Worm (Caenorhabditis elegans): ENCODE measurements around the gene F26G1.2.
A peak's percentile ranks its signal among the peaks of the same experiment; 100 is the strongest.

F26G1.2 gene

DNA sequence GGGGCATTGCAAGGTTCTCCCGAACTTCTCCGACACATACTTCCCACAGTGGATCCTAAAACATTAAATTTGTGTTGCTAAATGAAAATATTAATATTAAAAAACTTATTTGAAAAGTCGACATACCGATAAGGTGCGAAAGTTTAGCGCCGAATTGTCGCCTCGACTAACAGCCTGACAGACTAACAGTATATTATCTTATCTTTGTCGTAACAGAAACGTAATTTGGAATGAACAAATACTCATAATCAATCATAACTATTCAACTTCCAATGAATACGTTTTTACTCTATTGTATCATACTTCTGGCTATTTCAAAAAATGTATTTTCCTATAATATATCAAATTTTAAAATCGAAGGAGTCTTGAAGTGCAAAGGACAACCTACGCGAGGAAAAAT lies 14.1 kb downstream of the F26G1.2 start, which contains the start of gene F26G1.11:
Gene F26G1.11 (plus strand): TSS at position 205 of the 400 bp plus-strand sequence.
- TF ChIP-seq elt-2 (tag; optimal IDR thresholded peaks at IDR 0.05), result peak; percentile 94
- peak; percentile 81 for TF ChIP-seq pqm-1 (tag; optimal IDR thresholded peaks at IDR 0.05)
- peak; percentile 24 for TF ChIP-seq jun-1 (tag; optimal IDR thresholded peaks at IDR 0.05)
- no peak for TF ChIP-seq ceh-28 (tag; optimal IDR thresholded peaks at IDR 0.05)
- TF ChIP-seq pha-4 (tag; optimal IDR thresholded peaks at IDR 0.05), result no peak
- no peak for TF ChIP-seq ztf-4 (tag; optimal IDR thresholded peaks at IDR 0.05)

DNA sequence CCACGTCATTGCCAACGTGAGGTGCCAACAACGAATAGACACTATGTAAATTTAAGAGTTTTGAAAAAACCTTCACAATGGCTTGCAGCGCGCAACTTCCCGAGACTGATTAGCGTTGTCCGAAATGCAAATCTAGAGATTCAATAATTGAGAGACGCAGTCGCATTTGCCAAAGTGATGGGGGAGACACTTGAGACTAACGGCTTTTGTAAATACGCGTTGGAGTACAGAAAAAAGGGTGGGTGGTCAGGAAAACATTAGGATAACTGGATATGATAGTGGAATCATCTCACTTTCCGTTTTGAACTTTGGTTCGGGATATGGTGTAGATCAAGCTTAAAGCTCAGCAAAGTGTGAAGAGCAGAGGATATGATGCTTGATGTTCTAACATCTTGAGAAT lies 16.9 kb downstream of the F26G1.2 start:
- TF ChIP-seq jun-1 (tag; optimal IDR thresholded peaks at IDR 0.05) (no peak), hmg-11 (tag; optimal IDR thresholded peaks at IDR 0.05) (no peak), skn-1 (tag; optimal IDR thresholded peaks at IDR 0.05) (no peak), pha-4 (tag; optimal IDR thresholded peaks at IDR 0.05) (peak; percentile 49)

DNA sequence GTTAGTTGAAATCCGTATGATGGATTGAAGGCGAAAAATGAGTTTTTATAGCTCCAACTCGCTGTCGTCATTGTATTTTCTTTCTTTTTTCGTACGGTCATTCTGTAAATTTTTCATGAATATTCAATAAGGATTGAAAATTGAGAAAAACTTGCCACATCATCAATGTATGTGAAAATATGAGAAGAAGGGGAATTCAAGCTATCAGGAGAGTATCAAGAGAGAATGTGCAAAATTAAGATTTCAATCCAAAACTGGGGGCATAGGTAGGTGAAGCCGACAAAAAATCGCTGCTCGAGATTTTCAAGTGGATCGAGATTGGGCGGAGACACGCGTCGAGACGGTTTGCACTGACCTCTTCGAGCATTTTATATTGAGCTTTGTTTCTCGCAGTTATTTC lies 21.6 kb downstream of the F26G1.2 start, which contains the start of gene nep-12:
Gene nep-12 (minus strand): TSS at position 101 of the 400 bp plus-strand sequence.
- no peak for TF ChIP-seq ama-1 (optimal IDR thresholded peaks at IDR 0.05)
- no peak for TF ChIP-seq jun-1 (tag; optimal IDR thresholded peaks at IDR 0.05)
- no peak for TF ChIP-seq nhr-25 (tag; optimal IDR thresholded peaks at IDR 0.05)
- TF ChIP-seq unc-39 (tag; optimal IDR thresholded peaks at IDR 0.05), result no peak
- TF ChIP-seq egl-5 (tag; optimal IDR thresholded peaks at IDR 0.05), result no peak
- TF ChIP-seq unc-62 (GFP tag; optimal IDR thresholded peaks at IDR 0.05), result no peak

DNA sequence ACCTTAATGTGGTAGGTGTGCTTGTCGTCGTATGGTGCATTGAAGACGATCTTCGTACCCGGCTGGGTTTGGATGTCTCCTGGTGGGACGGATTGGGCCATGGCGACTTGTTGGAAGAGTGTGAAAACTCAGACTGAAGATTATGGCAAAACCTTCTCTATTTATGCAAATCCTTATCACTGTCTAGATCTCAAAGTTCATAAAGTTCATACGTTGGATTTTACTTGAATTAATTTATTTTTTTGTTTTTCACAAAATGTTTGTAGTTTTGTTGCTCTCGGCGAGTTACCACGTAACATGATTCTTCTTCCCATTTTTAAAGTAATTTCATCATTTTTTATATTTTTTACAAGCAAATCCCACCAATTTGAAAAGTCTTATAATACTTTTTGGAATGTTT lies 23.3 kb downstream of the F26G1.2 start, which contains the start of gene msp-3:
Gene msp-3 (minus strand): TSS at position 101 of the 400 bp plus-strand sequence.
- TF ChIP-seq mdl-1 (tag; optimal IDR thresholded peaks at IDR 0.05), result no peak

DNA sequence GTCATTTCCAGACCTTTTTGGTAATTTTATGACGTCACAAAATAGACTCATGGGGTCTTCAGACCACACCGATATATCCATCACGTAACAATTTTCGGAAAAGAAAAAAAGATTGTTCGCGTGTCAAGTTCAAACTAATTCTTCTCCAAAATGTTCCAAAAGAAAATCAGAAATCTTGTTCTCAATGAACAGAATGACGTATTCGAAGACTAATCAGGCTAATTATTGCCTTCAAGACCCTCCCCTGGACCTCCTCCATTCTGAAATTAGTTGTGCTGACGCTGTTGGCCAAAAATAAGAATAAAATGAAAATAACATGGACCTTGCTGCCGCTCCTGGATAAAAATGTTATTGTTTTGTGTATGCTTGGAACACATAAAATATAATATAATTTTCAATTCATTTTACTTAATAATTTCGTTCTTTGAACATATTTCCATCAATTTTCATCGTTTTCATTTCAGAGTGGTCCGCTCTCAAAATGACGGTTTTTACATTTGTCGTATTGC lies 27.0 kb downstream of the F26G1.2 start, which contains the start of gene F26G1.15:
Gene F26G1.15 (plus strand): TSS at position 459 of the 509 bp plus-strand sequence.
- TF ChIP-seq ZK546.5 (tag; optimal IDR thresholded peaks at IDR 0.05) (no peak), pqm-1 (tag; optimal IDR thresholded peaks at IDR 0.05) (no peak), fkh-2 (tag; optimal IDR thresholded peaks at IDR 0.05) (no peak), nhr-237 (tag; optimal IDR thresholded peaks at IDR 0.05) (no peak), ceh-82 (tag; optimal IDR thresholded peaks at IDR 0.05) (no peak), zag-1 (tag; optimal IDR thresholded peaks at IDR 0.05) (no peak)

DNA sequence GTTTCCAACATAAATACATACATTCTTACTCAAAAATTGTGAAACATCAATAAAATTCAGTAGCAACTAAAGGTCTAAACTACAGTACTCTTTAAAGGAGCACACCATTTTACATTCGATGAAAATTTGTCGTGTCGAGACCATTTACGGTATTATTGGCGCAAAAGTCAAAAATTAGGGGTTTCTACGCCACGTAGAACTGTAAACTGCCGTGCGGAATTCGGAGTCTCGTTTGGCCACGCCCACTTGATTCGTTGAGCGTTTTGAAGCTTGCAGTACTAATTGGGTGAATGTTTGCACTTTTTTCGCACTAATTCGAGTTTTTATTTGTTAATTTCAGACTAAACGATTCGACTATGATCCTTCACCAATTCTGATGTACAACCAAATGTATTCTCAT lies 27.8 kb downstream of the F26G1.2 start:
- TF ChIP-seq skn-1 (tag; optimal IDR thresholded peaks at IDR 0.05), result no peak
- no peak for TF ChIP-seq snpc-4 (tag; optimal IDR thresholded peaks at IDR 0.05)
- no peak for TF ChIP-seq nhr-237 (tag; optimal IDR thresholded peaks at IDR 0.05)
- no peak for TF ChIP-seq hmg-11 (tag; optimal IDR thresholded peaks at IDR 0.05)
- no peak for TF ChIP-seq nhr-43 (tag; optimal IDR thresholded peaks at IDR 0.05; ENCODE audit: poor library complexity, severe bottlenecking)
- no peak for TF ChIP-seq elt-2 (tag; optimal IDR thresholded peaks at IDR 0.05)
- no peak for TF ChIP-seq pha-4 (tag; optimal IDR thresholded peaks at IDR 0.05)
- no peak for TF ChIP-seq zag-1 (tag; optimal IDR thresholded peaks at IDR 0.05)
- TF ChIP-seq nhr-23 (tag; optimal IDR thresholded peaks at IDR 0.05), result no peak
- TF ChIP-seq fkh-2 (tag; optimal IDR thresholded peaks at IDR 0.05), result no peak
- no peak for TF ChIP-seq nfya-1 (tag; optimal IDR thresholded peaks at IDR 0.05; ENCODE audit: insufficient read depth)
- TF ChIP-seq jun-1 (tag; optimal IDR thresholded peaks at IDR 0.05), result no peak
- TF ChIP-seq R02D3.7 (tag; optimal IDR thresholded peaks at IDR 0.05), result no peak
- TF ChIP-seq nhr-76 (tag; optimal IDR thresholded peaks at IDR 0.05), result no peak
- TF ChIP-seq pqm-1 (tag; optimal IDR thresholded peaks at IDR 0.05), result no peak
- TF ChIP-seq lsy-12 (tag; optimal IDR thresholded peaks at IDR 0.05), result no peak
- no peak for TF ChIP-seq ceh-9 (tag; optimal IDR thresholded peaks at IDR 0.05)
- no peak for TF ChIP-seq egl-5 (tag; optimal IDR thresholded peaks at IDR 0.05)

DNA sequence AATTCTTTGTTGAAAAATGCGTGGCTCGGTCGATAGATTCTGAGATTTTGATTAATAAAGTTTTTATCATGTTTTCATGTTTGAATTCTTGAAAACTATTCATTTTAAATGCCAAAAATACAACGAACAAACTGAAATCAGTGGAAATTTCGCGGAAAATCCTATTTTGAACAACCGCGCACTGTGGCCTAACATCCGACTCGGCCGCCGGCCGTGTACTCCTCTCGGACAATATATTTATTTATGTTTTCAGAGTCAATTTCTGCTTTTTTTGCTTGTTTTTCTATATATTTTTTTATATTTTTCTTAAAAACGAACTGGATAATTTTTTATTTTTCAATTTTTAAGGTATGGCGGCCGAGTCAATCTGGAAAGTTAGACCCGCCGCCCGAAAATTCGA lies 28.4 kb downstream of the F26G1.2 start, which contains the start of gene F26G1.1:
Gene F26G1.1 (plus strand): TSS at position 347 of the 400 bp plus-strand sequence.
- TF ChIP-seq nhr-11 (tag; optimal IDR thresholded peaks at IDR 0.05) (no peak), nhr-237 (tag; optimal IDR thresholded peaks at IDR 0.05) (no peak), elt-2 (tag; optimal IDR thresholded peaks at IDR 0.05) (peak; percentile 45), pha-4 (tag; optimal IDR thresholded peaks at IDR 0.05) (peak; percentile 51), lin-15B (tag; optimal IDR thresholded peaks at IDR 0.05) (peak; percentile 36), nhr-23 (tag; optimal IDR thresholded peaks at IDR 0.05) (peak; percentile 45), nhr-43 (tag; optimal IDR thresholded peaks at IDR 0.05; ENCODE audit: poor library complexity, severe bottlenecking) (peak; percentile 87), nfya-1 (tag; optimal IDR thresholded peaks at IDR 0.05; ENCODE audit: insufficient read depth) (peak; percentile 61), ztf-4 (tag; optimal IDR thresholded peaks at IDR 0.05) (no peak), pqm-1 (tag; optimal IDR thresholded peaks at IDR 0.05) (no peak), egl-27 (tag; optimal IDR thresholded peaks at IDR 0.05) (no peak), hmg-11 (tag; optimal IDR thresholded peaks at IDR 0.05) (peak; percentile 17), lsy-12 (tag; optimal IDR thresholded peaks at IDR 0.05) (peak; percentile 59)
